Worm (Caenorhabditis elegans): ENCODE measurements around the gene F10G7.10.

The F10G7.10 gene

DNA sequence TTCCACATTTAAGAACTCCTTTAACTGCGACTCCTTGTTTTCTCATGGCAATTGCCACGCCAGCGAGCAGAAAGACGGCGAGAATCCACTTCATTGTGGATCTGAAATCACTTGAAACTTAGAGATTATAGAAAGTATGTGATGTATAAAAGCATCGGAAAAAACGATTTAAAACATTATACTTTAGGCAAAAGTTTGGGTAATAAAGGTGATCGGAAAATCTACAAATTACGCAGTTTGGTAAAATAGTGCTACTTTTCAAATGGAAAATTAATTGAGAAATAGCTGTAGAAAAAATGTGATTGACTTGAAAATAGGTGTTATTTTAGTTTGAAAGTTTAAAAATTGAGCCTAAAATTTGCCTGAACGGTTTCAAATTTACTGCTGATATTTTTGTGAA lies 1.7 kb upstream of the F10G7.10 start, which contains the start of gene ttr-41:
ttr-41 (minus strand) TSS at position 101 of the 400 bp plus-strand sequence.
- no peak for TF ChIP-seq ceh-16 (tag; optimal IDR thresholded peaks at IDR 0.05)
- TF ChIP-seq mdl-1 (tag; optimal IDR thresholded peaks at IDR 0.05) = no peak
- TF ChIP-seq lin-15B (tag; optimal IDR thresholded peaks at IDR 0.05) = no peak
- no peak for TF ChIP-seq nhr-12 (tag; optimal IDR thresholded peaks at IDR 0.05)

DNA sequence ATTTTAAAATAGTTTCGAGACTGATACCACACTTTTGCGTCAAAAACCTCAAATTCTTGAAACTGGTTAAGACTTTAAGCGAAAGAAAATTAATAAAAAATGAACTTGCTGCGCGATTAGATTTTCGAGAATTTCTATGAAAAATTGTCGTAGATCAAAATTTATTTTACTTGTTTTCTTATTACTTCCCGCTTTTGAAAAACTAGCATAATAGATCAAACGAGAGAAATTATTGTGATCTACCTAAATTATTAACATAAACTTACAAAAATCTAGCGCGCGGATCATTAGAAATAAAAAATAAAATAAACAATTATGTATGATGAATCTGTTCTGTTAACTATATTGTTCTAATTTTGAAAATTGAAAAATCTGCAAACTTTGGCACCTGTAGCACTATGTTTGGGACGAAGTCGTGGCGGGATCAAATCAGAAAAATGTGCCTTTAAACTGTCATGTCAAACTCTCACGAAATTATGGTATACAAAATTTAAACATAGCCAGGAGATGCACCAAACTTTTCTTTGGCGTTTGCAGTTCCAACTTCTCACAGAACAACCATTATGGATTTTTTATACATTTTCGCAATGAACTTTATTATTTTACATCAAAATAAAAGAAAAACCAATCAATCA lies 803 bp upstream of the F10G7.10 start:
- peak; percentile 37 for TF ChIP-seq elt-2 (tag; optimal IDR thresholded peaks at IDR 0.05)
- no peak for TF ChIP-seq pha-4 (tag; optimal IDR thresholded peaks at IDR 0.05)
- no peak for TF ChIP-seq R02D3.7 (tag; optimal IDR thresholded peaks at IDR 0.05)
- no peak for TF ChIP-seq hmg-11 (tag; optimal IDR thresholded peaks at IDR 0.05)
- no peak for TF ChIP-seq ztf-4 (tag; optimal IDR thresholded peaks at IDR 0.05)
- no peak for TF ChIP-seq zag-1 (tag; optimal IDR thresholded peaks at IDR 0.05)
- TF ChIP-seq fkh-2 (tag; optimal IDR thresholded peaks at IDR 0.05) = no peak
- peak; percentile 72 for TF ChIP-seq ama-1 (optimal IDR thresholded peaks at IDR 0.05)

DNA sequence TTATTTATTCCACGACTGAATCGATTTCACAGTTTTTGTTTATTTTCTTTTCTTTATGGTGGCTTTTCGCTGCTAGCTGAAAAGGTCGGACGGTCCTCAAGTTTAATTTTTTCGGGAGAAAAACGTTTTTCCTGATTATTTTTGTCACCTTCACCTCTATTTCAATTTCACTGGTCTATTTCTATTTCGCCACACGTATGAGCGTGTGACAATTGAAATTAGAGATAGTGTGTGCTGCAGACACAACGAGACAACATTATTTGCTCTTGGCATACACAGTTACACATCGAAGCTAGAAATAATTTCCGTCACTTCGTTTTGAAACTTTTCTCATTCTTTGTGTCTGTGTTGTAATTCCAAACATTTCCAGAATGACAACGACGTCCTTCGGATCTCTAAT lies 10.4 kb downstream of the F10G7.10 start, which contains the start of gene F41C3.8:
F41C3.8 (plus strand) TSS at position 371 of the 400 bp plus-strand sequence.
- TF ChIP-seq sea-2 (GFP tag; optimal IDR thresholded peaks at IDR 0.05) (no peak), pha-4 (tag; optimal IDR thresholded peaks at IDR 0.05) (peak; percentile 56), elt-2 (tag; optimal IDR thresholded peaks at IDR 0.05) (peak; percentile 78)

DNA sequence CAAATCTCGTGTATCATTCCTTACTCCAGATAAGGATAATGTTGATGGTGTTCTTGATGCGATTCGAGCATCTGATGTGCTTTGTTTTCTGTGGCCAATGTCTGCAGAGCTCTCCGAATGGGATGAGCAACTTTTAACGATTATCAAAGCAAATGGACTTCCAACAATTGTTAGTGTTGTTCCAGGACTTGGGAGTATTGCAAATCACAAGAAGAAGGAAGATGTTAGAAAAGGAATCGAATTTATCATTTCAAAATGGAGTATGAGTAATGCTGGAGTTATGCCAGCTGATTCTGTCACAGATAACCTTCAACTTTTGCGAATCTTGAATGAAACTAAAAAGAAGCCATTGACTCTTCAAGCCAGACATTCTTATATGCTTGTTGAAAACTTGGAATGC lies 15.3 kb downstream of the F10G7.10 start:
- TF ChIP-seq mdl-1 (tag; optimal IDR thresholded peaks at IDR 0.05) = no peak
- no peak for TF ChIP-seq ZK546.5 (tag; optimal IDR thresholded peaks at IDR 0.05)
- no peak for TF ChIP-seq elt-1 (tag; optimal IDR thresholded peaks at IDR 0.05)

DNA sequence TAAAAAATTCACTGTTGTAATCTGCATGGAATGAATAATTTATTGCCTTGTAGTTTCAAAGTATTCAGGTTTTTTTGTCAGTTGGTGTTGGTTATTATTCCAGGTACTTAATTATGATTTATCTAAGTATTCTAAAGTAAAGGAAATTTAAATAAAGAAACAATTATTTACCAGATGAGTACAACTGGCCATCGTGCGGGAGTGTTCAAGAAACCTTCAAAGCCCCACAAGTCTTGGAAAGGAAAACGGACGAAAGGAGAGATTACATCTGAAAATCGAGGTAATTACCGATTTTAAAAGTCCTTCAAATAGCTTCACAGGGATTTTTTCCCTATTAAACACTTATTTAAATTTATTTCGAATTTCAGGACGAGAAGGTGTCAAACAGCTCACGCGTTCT lies 15.9 kb downstream of the F10G7.10 start, which contains the start of gene tag-151:
tag-151 (plus strand) TSS at position 158 of the 400 bp plus-strand sequence.
- TF ChIP-seq mml-1 (tag; optimal IDR thresholded peaks at IDR 0.05) (no peak), sea-2 (GFP tag; optimal IDR thresholded peaks at IDR 0.05) (no peak), pqm-1 (tag; optimal IDR thresholded peaks at IDR 0.05) (no peak), ztf-4 (tag; optimal IDR thresholded peaks at IDR 0.05) (no peak), elt-3 (tag; optimal IDR thresholded peaks at IDR 0.05) (no peak), egl-5 (tag; optimal IDR thresholded peaks at IDR 0.05) (no peak), skn-1 (tag; optimal IDR thresholded peaks at IDR 0.05) (no peak), lsy-12 (tag; optimal IDR thresholded peaks at IDR 0.05) (peak; percentile 64), aly-2 (tag; optimal IDR thresholded peaks at IDR 0.05) (peak; percentile 53), nhr-43 (tag; optimal IDR thresholded peaks at IDR 0.05; ENCODE audit: poor library complexity, severe bottlenecking) (peak; percentile 43), R02D3.7 (tag; optimal IDR thresholded peaks at IDR 0.05) (no peak), fkh-2 (tag; optimal IDR thresholded peaks at IDR 0.05) (no peak), nhr-76 (tag; optimal IDR thresholded peaks at IDR 0.05) (no peak), daf-12 (tag; optimal IDR thresholded peaks at IDR 0.05) (no peak), jun-1 (tag; optimal IDR thresholded peaks at IDR 0.05) (no peak), elt-2 (tag; optimal IDR thresholded peaks at IDR 0.05) (peak; percentile 28), nhr-77 (tag; optimal IDR thresholded peaks at IDR 0.05) (no peak), snpc-4 (tag; optimal IDR thresholded peaks at IDR 0.05) (no peak), egl-27 (tag; optimal IDR thresholded peaks at IDR 0.05) (no peak)

DNA sequence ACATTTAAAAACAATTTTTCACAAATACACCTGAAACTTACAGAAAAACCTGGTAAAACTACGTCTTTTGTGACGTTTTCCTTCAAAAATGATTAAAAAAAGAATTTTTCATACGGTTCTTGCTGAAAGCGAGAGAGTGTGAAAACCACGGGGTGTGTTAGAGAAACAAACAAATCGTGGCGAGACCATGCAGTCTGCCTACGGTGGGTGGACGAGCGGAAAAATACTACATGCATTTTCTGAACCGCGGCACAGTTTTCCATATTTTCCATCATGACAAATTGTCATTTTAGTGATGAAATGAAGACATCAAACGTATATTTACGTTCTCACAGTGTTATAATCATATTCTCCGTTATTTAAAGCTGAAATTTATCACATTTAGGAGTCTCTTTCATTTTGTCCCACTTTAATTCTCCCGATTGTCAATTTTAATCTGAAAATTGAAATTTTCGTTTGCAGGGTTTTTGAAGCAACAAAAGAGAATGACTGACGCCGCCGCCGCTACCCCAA lies 19.6 kb downstream of the F10G7.10 start, which contains the start of the genes F10G7.9 and tsn-1:
F10G7.9 (minus strand) TSS at position 127 of the 513 bp plus-strand sequence.
tsn-1 (plus strand) TSS at position 463 of the 513 bp plus-strand sequence.
- TF ChIP-seq ceh-28 (tag; optimal IDR thresholded peaks at IDR 0.05) (peak; percentile 36), nfya-1 (tag; optimal IDR thresholded peaks at IDR 0.05; ENCODE audit: insufficient read depth) (peak; percentile 92), elt-1 (tag; optimal IDR thresholded peaks at IDR 0.05) (no peak), ama-1 (optimal IDR thresholded peaks at IDR 0.05) (no peak), snpc-4 (tag; optimal IDR thresholded peaks at IDR 0.05) (no peak), nhr-25 (tag; optimal IDR thresholded peaks at IDR 0.05) (peak; percentile 81), nhr-67 (tag; optimal IDR thresholded peaks at IDR 0.05) (no peak), pqm-1 (tag; optimal IDR thresholded peaks at IDR 0.05) (peak; percentile 48), egl-5 (tag; optimal IDR thresholded peaks at IDR 0.05) (no peak), unc-62 (GFP tag; optimal IDR thresholded peaks at IDR 0.05) (no peak), ceh-82 (tag; optimal IDR thresholded peaks at IDR 0.05) (no peak), jun-1 (tag; optimal IDR thresholded peaks at IDR 0.05) (no peak), pha-4 (tag; optimal IDR thresholded peaks at IDR 0.05) (peak; percentile 77), R02D3.7 (tag; optimal IDR thresholded peaks at IDR 0.05) (no peak), zag-1 (tag; optimal IDR thresholded peaks at IDR 0.05) (no peak), fkh-2 (tag; optimal IDR thresholded peaks at IDR 0.05) (no peak), lsy-12 (tag; optimal IDR thresholded peaks at IDR 0.05) (peak; percentile 83), sea-2 (GFP tag; optimal IDR thresholded peaks at IDR 0.05) (no peak), nhr-237 (tag; optimal IDR thresholded peaks at IDR 0.05) (no peak), mdl-1 (tag; optimal IDR thresholded peaks at IDR 0.05) (no peak), ztf-4 (tag; optimal IDR thresholded peaks at IDR 0.05) (no peak), nhr-11 (tag; optimal IDR thresholded peaks at IDR 0.05) (no peak), ceh-9 (tag; optimal IDR thresholded peaks at IDR 0.05) (no peak), ZK546.5 (tag; optimal IDR thresholded peaks at IDR 0.05) (no peak), ztf-11 (tag; optimal IDR thresholded peaks at IDR 0.05) (no peak), elt-3 (tag; optimal IDR thresholded peaks at IDR 0.05) (no peak), nhr-77 (tag; optimal IDR thresholded peaks at IDR 0.05) (no peak), daf-12 (tag; optimal IDR thresholded peaks at IDR 0.05) (no peak), ceh-16 (tag; optimal IDR thresholded peaks at IDR 0.05) (no peak)
